Worm (Caenorhabditis elegans): Measurements from ENCODE around the gene npr-7.

DNA sequence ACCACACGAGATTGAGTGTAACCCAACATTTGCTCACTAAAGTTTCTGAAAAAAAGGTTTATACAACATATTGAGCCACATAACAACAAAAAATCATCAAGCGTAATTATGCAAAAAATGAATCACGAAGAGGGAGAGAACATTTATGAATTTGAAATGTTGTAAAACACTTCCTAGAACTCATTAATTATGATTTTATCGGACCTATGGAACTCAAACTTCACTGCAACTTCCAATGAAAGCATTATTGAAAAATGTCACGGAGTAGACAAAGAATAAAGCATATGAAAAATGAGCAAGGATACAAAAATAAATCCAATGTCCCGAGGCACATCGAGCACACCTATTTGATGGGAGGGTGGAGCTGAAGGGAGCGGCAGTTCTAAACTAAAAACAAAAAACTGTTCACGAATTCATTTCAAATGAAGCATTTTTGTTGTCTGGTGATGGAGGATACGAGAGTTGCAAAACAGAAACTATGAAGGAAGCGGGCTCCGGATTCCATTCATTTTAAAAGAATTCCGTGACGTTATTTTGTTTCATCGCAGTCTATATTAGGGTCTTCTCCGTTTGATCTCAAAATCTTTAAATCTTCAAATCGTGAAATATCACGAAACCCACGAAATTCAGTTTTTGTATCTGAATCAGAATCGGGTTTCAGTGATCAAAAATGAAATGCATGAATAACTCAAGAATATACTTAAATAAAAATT is 31.0 kb upstream of the npr-7 start, which contains the start of gene flp-20:
- TF ChIP-seq tbx-2 (tag; optimal IDR thresholded peaks at IDR 0.05) (no peak), nhr-237 (tag; optimal IDR thresholded peaks at IDR 0.05) (no peak), nhr-76 (tag; optimal IDR thresholded peaks at IDR 0.05) (no peak), nhr-77 (tag; optimal IDR thresholded peaks at IDR 0.05) (no peak), fkh-10 (GFP tag; optimal IDR thresholded peaks at IDR 0.05) (no peak), elt-3 (tag; optimal IDR thresholded peaks at IDR 0.05) (no peak), fos-1 (tag; optimal IDR thresholded peaks at IDR 0.05) (no peak), skn-1 (tag; optimal IDR thresholded peaks at IDR 0.05) (no peak), ceh-28 (tag; optimal IDR thresholded peaks at IDR 0.05) (no peak), egl-27 (tag; optimal IDR thresholded peaks at IDR 0.05) (no peak), ztf-11 (tag; optimal IDR thresholded peaks at IDR 0.05) (no peak), ztf-4 (tag; optimal IDR thresholded peaks at IDR 0.05) (no peak), R02D3.7 (tag; optimal IDR thresholded peaks at IDR 0.05) (no peak)
